Worm (Caenorhabditis elegans): ENCODE results near the gene F02C12.1.

- TF ChIP-seq B0310.2 (tag; optimal IDR thresholded peaks at IDR 0.05) = no peak
- TF ChIP-seq ama-1 (optimal IDR thresholded peaks at IDR 0.05) = no peak
- no peak for TF ChIP-seq aly-1 (tag; optimal IDR thresholded peaks at IDR 0.05)
- TF ChIP-seq tra-4 (tag; optimal IDR thresholded peaks at IDR 0.05) = no peak
- TF ChIP-seq hmbx-1 (tag; optimal IDR thresholded peaks at IDR 0.05) = no peak
- no peak for TF ChIP-seq ceh-36 (tag; optimal IDR thresholded peaks at IDR 0.05)
- no peak for TF ChIP-seq scrt-1 (GFP tag; IDR thresholded peaks at IDR 0.05)
These were observed 15.6 kb downstream of the F02C12.1 start for ce11 chrX:13417479-13417878.
